Fruit fly (Drosophila melanogaster) whole organism, embryonic: ENCODE results near the gene Ptpmeg2.
A peak's percentile ranks its signal among the peaks of the same experiment; 100 is the strongest.

Experiments used
- CG11398 ChIP-seq: fragments of 200-800 bp; sonication (Bioruptor generic); optimal IDR thresholded peaks from 2 replicates; lab custom pipeline; 2016; ENCODE audit warnings: missing biosample characterization, missing genetic modification characterization
- CG11560 ChIP-seq: fragments of 200-800 bp; sonication (Bioruptor generic); IDR thresholded peaks from 3 replicates; pipeline ENCODE4 v1.3.6; 2022; ENCODE audit warnings: missing biosample characterization, missing genetic modification characterization
- CG12071 ChIP-seq: fragments of 200-800 bp; sonication (Bioruptor generic); optimal IDR thresholded peaks from 3 replicates; lab custom pipeline; 2018; ENCODE audit warnings: missing biosample characterization, mild to moderate bottlenecking, missing genetic modification characterization
- CG12659 ChIP-seq: fragments of 200-800 bp; sonication (Bioruptor generic); optimal IDR thresholded peaks from 3 replicates; lab custom pipeline; 2017; ENCODE audit warnings: mild to moderate bottlenecking, missing biosample characterization, missing genetic modification reagents, missing genetic modification characterization
- CG14965 ChIP-seq: fragments of 200-800 bp; sonication (Bioruptor generic); optimal IDR thresholded peaks from 2 replicates; lab custom pipeline; 2016; ENCODE audit warnings: missing biosample characterization, missing genetic modification characterization, borderline replicate concordance
- CG16815 ChIP-seq: fragments of 200-800 bp; sonication (Bioruptor generic); optimal IDR thresholded peaks from 3 replicates; lab custom pipeline; 2017; ENCODE audit warnings: missing biosample characterization, mild to moderate bottlenecking, missing genetic modification characterization
- CG17328 ChIP-seq: fragments of 200-800 bp; sonication (Bioruptor generic); IDR thresholded peaks from 2 replicates; pipeline ENCODE4 v1.3.6; 2022; ENCODE audit warnings: missing biosample characterization, missing genetic modification characterization
- CG17612 ChIP-seq: fragments of 200-800 bp; sonication (Bioruptor generic); IDR thresholded peaks from 2 replicates; pipeline ENCODE4 v1.3.6; 2022; ENCODE audit warnings: missing biosample characterization, missing genetic modification characterization
- CG18476 ChIP-seq: fragments of 200-800 bp; sonication (Bioruptor generic); optimal IDR thresholded peaks from 2 replicates; lab custom pipeline; 2016; ENCODE audit warnings: missing biosample characterization, mild to moderate bottlenecking, missing genetic modification characterization
- CG2120 ChIP-seq: fragments of 200-800 bp; sonication (Bioruptor generic); optimal IDR thresholded peaks from 3 replicates; lab custom pipeline; 2016; ENCODE audit warnings: missing biosample characterization, missing genetic modification characterization
- CG2199 ChIP-seq: fragments of 200-800 bp; sonication (Bioruptor generic); IDR thresholded peaks from 3 replicates; pipeline ENCODE4 v1.3.6; 2022; ENCODE audit warnings: missing biosample characterization, missing genetic modification characterization
- CG30020 ChIP-seq: fragments of 200-800 bp; optimal IDR thresholded peaks from 2 replicates; lab custom pipeline; 2019; ENCODE audit warnings: missing biosample characterization, mild to moderate bottlenecking, missing genetic modification characterization, moderate library complexity
- CG31388 ChIP-seq: fragments of 200-800 bp; sonication (Bioruptor generic); optimal IDR thresholded peaks from 2 replicates; lab custom pipeline; 2016; ENCODE audit warnings: missing biosample characterization, missing genetic modification characterization
- CG32532 ChIP-seq: fragments of 200-800 bp; sonication (Bioruptor generic); IDR thresholded peaks from 2 replicates; pipeline ENCODE4 v1.3.6; 2022; ENCODE audit warnings: missing biosample characterization, missing genetic modification characterization
- CG7987 ChIP-seq: fragments of 200-800 bp; sonication (Bioruptor generic); optimal IDR thresholded peaks from 2 replicates; lab custom pipeline; 2018; ENCODE audit warnings: missing biosample characterization, mild to moderate bottlenecking, missing genetic modification characterization, moderate library complexity
- CHES-1-like ChIP-seq: fragments of 200-800 bp; sonication (Bioruptor generic); optimal IDR thresholded peaks from 2 replicates; lab custom pipeline; 2016; ENCODE audit warnings: missing biosample characterization, missing genetic modification characterization
- Dip2 ChIP-seq: fragments of 200-800 bp; sonication (Bioruptor generic); IDR thresholded peaks from 2 replicates; pipeline ENCODE4 v1.3.6; 2022; ENCODE audit warnings: missing biosample characterization, missing genetic modification characterization
- Dp ChIP-seq: fragments of 200-800 bp; sonication (Bioruptor generic); optimal IDR thresholded peaks from 2 replicates; lab custom pipeline; 2018; ENCODE audit warnings: missing biosample characterization, mild to moderate bottlenecking, missing genetic modification characterization, moderate library complexity
- Hmx ChIP-seq: fragments of 200-800 bp; sonication (Bioruptor generic); optimal IDR thresholded peaks from 2 replicates; lab custom pipeline; 2016; ENCODE audit warnings: missing biosample characterization, missing genetic modification characterization
- Hr3 ChIP-seq: fragments of 200-800 bp; sonication (Bioruptor generic); optimal IDR thresholded peaks from 3 replicates; lab custom pipeline; 2016; ENCODE audit warnings: missing biosample characterization, missing genetic modification characterization
- Med ChIP-seq: fragments of 200-800 bp; sonication (Bioruptor generic); peaks from one replicate; lab custom pipeline; 2016; ENCODE audit warnings: missing biosample characterization, missing genetic modification characterization, mild to moderate bottlenecking, inconsistent platforms, moderate library complexity
- NK7.1 ChIP-seq: fragments of 200-800 bp; sonication (Bioruptor generic); optimal IDR thresholded peaks from 3 replicates; lab custom pipeline; 2016; ENCODE audit warnings: missing biosample characterization, missing genetic modification characterization
- Poxn ChIP-seq: fragments of 200-800 bp; sonication (Bioruptor generic); IDR thresholded peaks from 2 replicates; pipeline ENCODE4 v1.3.6; 2022; ENCODE audit warnings: missing biosample characterization, missing genetic modification characterization
- al ChIP-seq: fragments of 200-800 bp; sonication (Bioruptor generic); IDR thresholded peaks from 2 replicates; pipeline ENCODE4 v1.3.6; 2022; ENCODE audit warnings: missing biosample characterization, missing genetic modification characterization
- ara ChIP-seq: fragments of 200-800 bp; sonication (Bioruptor generic); IDR thresholded peaks from 2 replicates; pipeline ENCODE4 v1.3.6; 2022; ENCODE audit warnings: missing biosample characterization, missing genetic modification characterization
- dan ChIP-seq: fragments of 200-800 bp; sonication (Bioruptor generic); IDR thresholded peaks from 2 replicates; pipeline ENCODE4 v1.3.6; 2022; ENCODE audit warnings: missing biosample characterization, missing genetic modification characterization
- danr ChIP-seq: fragments of 200-800 bp; sonication (Bioruptor generic); IDR thresholded peaks from 2 replicates; pipeline ENCODE4 v1.3.6; 2022; ENCODE audit warnings: missing biosample characterization, missing genetic modification characterization
- dm ChIP-seq: fragments of 200-800 bp; sonication (Bioruptor generic); optimal IDR thresholded peaks from 3 replicates; lab custom pipeline; 2016; ENCODE audit warnings: missing biosample characterization, missing genetic modification characterization
- en ChIP-seq: fragments of 200-800 bp; sonication (Bioruptor generic); optimal IDR thresholded peaks from 2 replicates; lab custom pipeline; 2016; ENCODE audit warnings: missing biosample characterization, missing genetic modification characterization
- eve ChIP-seq, 2 experiments: fragments of >200 bp; optimal IDR thresholded peaks; 2 replicates each; lab custom pipeline; 2017; ENCODE audit warnings: missing biosample characterization in 2 of 2, missing genetic modification characterization in 2 of 2
- ewg ChIP-seq: fragments of 200-800 bp; sonication (Bioruptor generic); optimal IDR thresholded peaks from 3 replicates; lab custom pipeline; 2017; ENCODE audit warnings: mild to moderate bottlenecking, missing biosample characterization, missing genetic modification reagents, missing genetic modification characterization
- fd96Cb ChIP-seq: fragments of 200-800 bp; sonication (Bioruptor generic); optimal IDR thresholded peaks from 2 replicates; lab custom pipeline; 2018; ENCODE audit warnings: missing biosample characterization, mild to moderate bottlenecking, missing genetic modification characterization, moderate library complexity
- gem ChIP-seq: fragments of 200-800 bp; sonication (Bioruptor generic); optimal IDR thresholded peaks from 2 replicates; lab custom pipeline; 2019; ENCODE audit warnings: missing biosample characterization, mild to moderate bottlenecking, missing genetic modification characterization, moderate library complexity
- grau ChIP-seq: fragments of 200-800 bp; optimal IDR thresholded peaks from 3 replicates; lab custom pipeline; 2019; ENCODE audit warnings: missing biosample characterization, mild to moderate bottlenecking, missing genetic modification characterization, moderate library complexity
- h ChIP-seq: fragments of >200 bp; optimal IDR thresholded peaks from 2 replicates; lab custom pipeline; 2017
- insv ChIP-seq, 2 experiments: fragments of 200-800 bp; sonication (Bioruptor generic); optimal IDR thresholded peaks; 3 replicates each; lab custom pipeline; 2016 to 2018; ENCODE audit warnings: missing biosample characterization in 2 of 2, missing genetic modification characterization in 2 of 2
- klu ChIP-seq: fragments of 200-800 bp; sonication (Bioruptor generic); IDR thresholded peaks from 2 replicates; pipeline ENCODE4 v1.3.6; 2022; ENCODE audit warnings: missing biosample characterization, missing genetic modification characterization
- knrl ChIP-seq: fragments of 200-800 bp; sonication (Bioruptor generic); IDR thresholded peaks from 3 replicates; pipeline ENCODE4 v1.3.6; 2022; ENCODE audit warnings: missing biosample characterization, missing genetic modification characterization; ENCODE audit not compliant: partially characterized antibody
- maf-S ChIP-seq: fragments of 200-800 bp; sonication (Bioruptor generic); optimal IDR thresholded peaks from 2 replicates; lab custom pipeline; 2016; ENCODE audit warnings: missing biosample characterization, missing genetic modification characterization
- nerfin-1 ChIP-seq: fragments of 200-800 bp; sonication (Bioruptor generic); optimal IDR thresholded peaks from 3 replicates; lab custom pipeline; 2019; ENCODE audit warnings: missing biosample characterization, mild to moderate bottlenecking, missing genetic modification characterization, moderate library complexity
- nmo ChIP-seq: fragments of 200-800 bp; sonication (Bioruptor generic); optimal IDR thresholded peaks from 2 replicates; lab custom pipeline; 2018; ENCODE audit warnings: missing biosample characterization, mild to moderate bottlenecking, missing genetic modification characterization, moderate library complexity
- pros ChIP-seq: fragments of 200-800 bp; sonication (Bioruptor generic); optimal IDR thresholded peaks from 3 replicates; lab custom pipeline; 2019; ENCODE audit warnings: missing biosample characterization, mild to moderate bottlenecking, missing genetic modification characterization, moderate library complexity
- sd ChIP-seq: fragments of 200-800 bp; sonication (Bioruptor generic); optimal IDR thresholded peaks from 3 replicates; lab custom pipeline; 2018; ENCODE audit warnings: missing biosample characterization, mild to moderate bottlenecking, missing genetic modification characterization, moderate library complexity
- shn ChIP-seq: fragments of 200-800 bp; sonication (Bioruptor generic); optimal IDR thresholded peaks from 3 replicates; lab custom pipeline; 2016; ENCODE audit warnings: missing biosample characterization, missing genetic modification characterization
- ssp ChIP-seq: fragments of 200-800 bp; sonication (Bioruptor generic); IDR thresholded peaks from 2 replicates; pipeline ENCODE4 v1.3.6; 2022; ENCODE audit warnings: missing biosample characterization, missing genetic modification characterization
- tgo ChIP-seq: fragments of 200-800 bp; sonication (Bioruptor generic); IDR thresholded peaks from 3 replicates; pipeline ENCODE4 v1.3.6; 2022; ENCODE audit warnings: missing biosample characterization, missing genetic modification characterization
- tna ChIP-seq: fragments of 200-800 bp; sonication (Bioruptor generic); IDR thresholded peaks from 2 replicates; pipeline ENCODE4 v1.3.6; 2022; ENCODE audit warnings: missing biosample characterization, missing genetic modification characterization; ENCODE audit not compliant: partially characterized antibody
- trh ChIP-seq: fragments of 200-800 bp; sonication (Bioruptor generic); optimal IDR thresholded peaks from 2 replicates; lab custom pipeline; 2016; ENCODE audit warnings: missing biosample characterization, missing genetic modification characterization
- twi ChIP-seq: fragments of 200-800 bp; optimal IDR thresholded peaks from 2 replicates; lab custom pipeline; 2019; ENCODE audit warnings: missing biosample characterization, mild to moderate bottlenecking, missing genetic modification characterization, moderate library complexity
- unc-4 ChIP-seq: fragments of 200-800 bp; sonication (Bioruptor generic); IDR thresholded peaks from 2 replicates; pipeline ENCODE4 v1.3.6; 2022; ENCODE audit warnings: missing biosample characterization, missing genetic modification characterization; ENCODE audit not compliant: partially characterized antibody
- vfl ChIP-seq: fragments of 200-800 bp; sonication (Bioruptor generic); optimal IDR thresholded peaks from 2 replicates; lab custom pipeline; 2016; ENCODE audit warnings: missing biosample characterization, missing genetic modification characterization
- wor ChIP-seq: fragments of 200-800 bp; sonication (Bioruptor generic); IDR thresholded peaks from 2 replicates; pipeline ENCODE4 v1.3.6; 2022; ENCODE audit warnings: missing biosample characterization, missing genetic modification characterization
- z ChIP-seq: fragments of 200-800 bp; sonication (Bioruptor generic); IDR thresholded peaks from 3 replicates; pipeline ENCODE4 v1.3.6; 2022; ENCODE audit warnings: missing biosample characterization, missing genetic modification characterization

Ptpmeg2 gene

DNA sequence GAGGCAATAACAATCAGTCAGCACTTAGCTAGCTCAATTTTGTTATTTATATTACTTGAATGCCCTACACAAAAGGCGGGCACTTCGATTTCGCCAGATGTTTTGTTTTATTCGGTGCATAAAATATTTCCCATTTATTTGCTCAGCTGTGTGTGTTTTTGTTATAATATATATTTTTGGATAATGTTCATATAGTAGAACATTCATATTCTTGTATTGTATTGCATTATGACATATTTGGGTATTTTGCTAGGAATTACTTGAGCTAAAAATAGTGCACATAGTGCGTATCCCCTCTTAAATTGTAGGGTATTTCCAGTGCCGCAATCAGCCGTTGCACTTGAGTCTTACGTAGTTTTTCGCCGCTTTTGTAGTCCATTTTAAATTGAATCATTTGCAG is 69.0 kb downstream of the Ptpmeg2 start (continued):
- TF ChIP-seq CG11398 (GFP tag; lab: Kevin White, UChicago) (no peak), twi (tag; lab: Kevin White, UChicago) (no peak), Hr3 (GFP tag; lab: Kevin White, UChicago) (peak; percentile 22), nerfin-1 (tag; lab: Kevin White, UChicago) (peak; percentile 12), maf-S (GFP tag; lab: Kevin White, UChicago) (no peak), tna (GFP tag; lab: Robert Waterston, UW) (no peak), pros (GFP tag; lab: Kevin White, UChicago) (no peak), knrl (no peak), CG30020 (no peak), CG17612 (no peak), shn (GFP tag; lab: Kevin White, UChicago) (no peak), insv (GFP tag; optimal IDR thresholded peaks at IDR 0.05; lab: Kevin White, UChicago) (no peak), CG18476 (GFP tag; lab: Kevin White, UChicago) (no peak), CG2199 (no peak), vfl (GFP tag; lab: Kevin White, UChicago) (no peak), NK7.1 (GFP tag; lab: Kevin White, UChicago) (no peak), tgo (GFP tag; lab: Robert Waterston, UW) (peak; percentile 20; the same call in 1 of the 3 replicates), nmo (GFP tag; lab: Kevin White, UChicago) (peak; percentile 67), CG12659 (GFP tag; lab: Kevin White, UChicago) (peak; percentile 46), h (lab: Kevin White, UChicago) (no peak), eve (GFP tag; optimal IDR thresholded peaks at IDR 0.05; lab: Kevin White, UChicago) (peak in 1 of 2 experiments; percentile 67), grau (peak; percentile 67), dm (GFP tag; lab: Kevin White, UChicago) (no peak), klu (no peak), Dp (GFP tag; lab: Kevin White, UChicago) (no peak), en (GFP tag; lab: Kevin White, UChicago) (no peak), gem (peak; percentile 76), ewg (peak; percentile 26), Poxn (GFP tag; lab: Robert Waterston, UW) (no peak), sd (tag; lab: Kevin White, UChicago) (no peak), CG14965 (GFP tag; lab: Kevin White, UChicago) (no peak), danr (no peak), ssp (GFP tag; lab: Robert Waterston, UW) (no peak), CG11560 (tag; lab: Robert Waterston, UW) (no peak), CG12071 (GFP tag; lab: Kevin White, UChicago) (no peak), Med (peak; percentile 25), CG17328 (no peak), CG31388 (no peak), ara (GFP tag; lab: Robert Waterston, UW) (no peak), CHES-1-like (GFP tag; lab: Kevin White, UChicago) (no peak), z (GFP tag; lab: Robert Waterston, UW) (no peak), dan (GFP tag; lab: Robert Waterston, UW) (no peak), CG7987 (GFP tag; lab: Kevin White, UChicago) (no peak), fd96Cb (tag; lab: Kevin White, UChicago) (peak; percentile 47), al (GFP tag; lab: Robert Waterston, UW) (no peak), trh (no peak), Hmx (GFP tag; lab: Kevin White, UChicago) (no peak), unc-4 (GFP tag; lab: Robert Waterston, UW) (no peak), wor (no peak), CG16815 (peak; percentile 5), CG32532 (0 out of 2 replicates have a peak, but pooled peaks have one; percentile 33), Dip2 (GFP tag; lab: Robert Waterston, UW) (no peak), CG2120 (GFP tag; lab: Kevin White, UChicago) (peak; percentile 56)
